Worm (Caenorhabditis elegans): ENCODE measurements around the gene snr-3.

DNA sequence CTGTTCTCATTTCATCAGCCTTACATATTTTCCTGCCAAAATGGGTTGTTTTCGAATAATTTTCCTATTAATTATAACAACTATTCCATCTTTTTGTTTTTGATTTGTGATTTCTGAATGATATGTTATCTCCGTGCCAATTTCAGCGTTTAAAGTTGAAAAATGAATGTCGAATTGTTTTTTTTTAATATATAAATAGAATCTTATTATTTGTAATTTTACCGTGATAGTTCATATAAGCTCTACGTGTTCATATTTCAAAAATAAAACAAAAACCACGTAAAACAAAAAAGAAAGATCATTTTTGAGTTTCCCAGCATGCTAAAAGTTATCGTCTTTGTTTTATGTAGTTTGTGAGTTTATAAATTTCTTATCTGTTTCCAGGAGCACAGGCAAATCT lies 45.9 kb downstream of the snr-3 start, which contains the start of gene K06A1.2:
- TF ChIP-seq sptf-1 (tag; optimal IDR thresholded peaks at IDR 0.05) (no peak), ama-1 (optimal IDR thresholded peaks at IDR 0.05) (no peak), egl-27 (tag; optimal IDR thresholded peaks at IDR 0.05) (no peak), ceh-90 (tag; optimal IDR thresholded peaks at IDR 0.05) (no peak), lin-39 (tag; optimal IDR thresholded peaks at IDR 0.05) (no peak), vab-15 (tag; optimal IDR thresholded peaks at IDR 0.05) (no peak), fkh-8 (tag; optimal IDR thresholded peaks at IDR 0.05) (no peak), nhr-85 (tag) (no peak), nhr-237 (tag; optimal IDR thresholded peaks at IDR 0.05) (no peak)
